Fruit fly (Drosophila melanogaster) Kc167 (cell line): Measurements from ENCODE around the gene Nmd3.

Experiments
- Myc ChIP-seq: fragments of >200 bp; optimal IDR thresholded peaks from 2 replicates; lab custom pipeline; 2017; ENCODE audit warnings: missing external identifiers
- Sin3A ChIP-seq: fragments of >200 bp; optimal IDR thresholded peaks from 2 replicates; lab custom pipeline; 2018; ENCODE audit warnings: missing external identifiers
- h ChIP-seq: fragments of >200 bp; optimal IDR thresholded peaks from 3 replicates; lab custom pipeline; 2018; ENCODE audit warnings: missing external identifiers
- insv ChIP-seq: fragments of >200 bp; optimal IDR thresholded peaks from 3 replicates; lab custom pipeline; 2018; ENCODE audit warnings: missing external identifiers
- psq ChIP-seq: fragments of >200 bp; optimal IDR thresholded peaks from 2 replicates; lab custom pipeline; 2017; ENCODE audit warnings: missing external identifiers

dm6 chrX:2158668-2159163 is 25.8 kb downstream of the Nmd3 start, which contains the start of gene wapl:
- no peak for TF ChIP-seq Sin3A
- TF ChIP-seq insv, result no peak
- TF ChIP-seq h (lab: Kevin White, UChicago), result no peak
- TF ChIP-seq psq (lab: Kevin White, UChicago), result no peak
- TF ChIP-seq Myc (lab: Kevin White, UChicago), result no peak
